Worm (Caenorhabditis elegans) whole organism, L3 larva: ENCODE results near the gene unc-51.

Experiments used
- R02D3.7 ChIP-seq: fragments of 150-350 bp; optimal IDR thresholded peaks from 2 replicates; lab custom pipeline; 2014; ENCODE audit warnings: missing biosample characterization, missing genetic modification characterization
- ZK546.5 ChIP-seq: sonication (generic microtip); optimal IDR thresholded peaks from 2 replicates; lab custom pipeline; 2017; ENCODE audit warnings: missing biosample characterization, missing genetic modification characterization
- aly-2 ChIP-seq: fragments of 150-350 bp; optimal IDR thresholded peaks from 2 replicates; lab custom pipeline; 2014; ENCODE audit warnings: missing biosample characterization, missing genetic modification characterization
- ama-1 ChIP-seq: fragments of 150-350 bp; optimal IDR thresholded peaks from 2 replicates; lab custom pipeline; 2018
- ceh-16 ChIP-seq: sonication (generic microtip); optimal IDR thresholded peaks from 2 replicates; lab custom pipeline; 2017; ENCODE audit warnings: missing biosample characterization, missing genetic modification characterization
- ceh-28 ChIP-seq: fragments of 150-350 bp; optimal IDR thresholded peaks from 2 replicates; lab custom pipeline; 2014; ENCODE audit warnings: missing biosample characterization, missing genetic modification reagents, missing genetic modification characterization
- ceh-9 ChIP-seq: sonication (generic microtip); optimal IDR thresholded peaks from 2 replicates; lab custom pipeline; 2018; ENCODE audit warnings: missing biosample characterization, missing genetic modification characterization
- daf-12 ChIP-seq: fragments of 150-350 bp; optimal IDR thresholded peaks from 2 replicates; lab custom pipeline; 2014; ENCODE audit warnings: missing biosample characterization, missing genetic modification reagents, missing genetic modification characterization
- egl-27 ChIP-seq: sonication (generic microtip); optimal IDR thresholded peaks from 4 replicates; lab custom pipeline; 2017; ENCODE audit warnings: missing biosample characterization, missing genetic modification reagents, missing genetic modification characterization
- egl-5 ChIP-seq: fragments of 150-350 bp; optimal IDR thresholded peaks from 2 replicates; lab custom pipeline; 2017; ENCODE audit warnings: missing biosample characterization, missing genetic modification reagents, missing genetic modification characterization, inconsistent platforms
- elt-1 ChIP-seq: fragments of 150-350 bp; optimal IDR thresholded peaks from 2 replicates; lab custom pipeline; 2014; ENCODE audit warnings: missing biosample characterization, missing genetic modification characterization
- elt-2 ChIP-seq: sonication (generic microtip); optimal IDR thresholded peaks from 2 replicates; lab custom pipeline; 2016; ENCODE audit warnings: missing genetic modification reagents, mild to moderate bottlenecking, missing genetic modification characterization, missing compliant biosample characterization
- elt-3 ChIP-seq, 3 experiments: fragments of 150-350 bp in 1 of 3; sonication (generic microtip) in 2 of 3; optimal IDR thresholded peaks; 2 replicates in 2 of 3; 4 replicates in 1 of 3; lab custom pipeline; 2014 to 2017; ENCODE audit warnings: missing biosample characterization in 3 of 3, missing genetic modification characterization in 3 of 3
- eor-1 ChIP-seq, 2 experiments: fragments of 150-350 bp; optimal IDR thresholded peaks; 2 replicates each; lab custom pipeline; 2014 to 2018; ENCODE audit warnings: missing biosample characterization in 2 of 2, missing genetic modification characterization in 2 of 2
- fkh-10 ChIP-seq: sonication (generic microtip); optimal IDR thresholded peaks from 2 replicates; lab custom pipeline; 2017; ENCODE audit warnings: missing biosample characterization, missing genetic modification reagents, missing genetic modification characterization
- fkh-2 ChIP-seq: fragments of 150-350 bp; optimal IDR thresholded peaks from 2 replicates; lab custom pipeline; 2014; ENCODE audit warnings: missing biosample characterization, missing genetic modification reagents, missing genetic modification characterization
- fos-1 ChIP-seq: fragments of 150-350 bp; optimal IDR thresholded peaks from 2 replicates; lab custom pipeline; 2014; ENCODE audit warnings: missing biosample characterization, missing genetic modification characterization
- hmg-11 ChIP-seq: sonication (generic microtip); optimal IDR thresholded peaks from 2 replicates; lab custom pipeline; 2016; ENCODE audit warnings: missing genetic modification characterization, missing compliant biosample characterization
- jun-1 ChIP-seq: fragments of 150-350 bp; optimal IDR thresholded peaks from 2 replicates; lab custom pipeline; 2014; ENCODE audit warnings: missing biosample characterization, missing genetic modification reagents, missing genetic modification characterization
- lin-15B ChIP-seq: fragments of 150-350 bp; optimal IDR thresholded peaks from 2 replicates; lab custom pipeline; 2014; ENCODE audit warnings: missing biosample characterization, missing genetic modification characterization
- lin-39 ChIP-seq: fragments of 150-350 bp; optimal IDR thresholded peaks from 2 replicates; lab custom pipeline; 2018; ENCODE audit warnings: missing biosample characterization, missing genetic modification reagents, missing genetic modification characterization
- mdl-1 ChIP-seq: fragments of 150-350 bp; optimal IDR thresholded peaks from 2 replicates; lab custom pipeline; 2014; ENCODE audit warnings: missing biosample characterization, missing genetic modification characterization
- mml-1 ChIP-seq: fragments of 150-350 bp; sonication (generic microtip); optimal IDR thresholded peaks from 3 replicates; lab custom pipeline; 2014; ENCODE audit warnings: missing biosample characterization, missing genetic modification characterization
- nfya-1 ChIP-seq: sonication (generic microtip); optimal IDR thresholded peaks from 2 replicates; lab custom pipeline; 2017; ENCODE audit warnings: missing genetic modification characterization, mild to moderate bottlenecking, missing compliant biosample characterization, antibody characterized with exemption, moderate library complexity; ENCODE audit not compliant: insufficient read depth
- nhr-11 ChIP-seq: fragments of 150-350 bp; optimal IDR thresholded peaks from 2 replicates; lab custom pipeline; 2014; ENCODE audit warnings: missing biosample characterization, missing genetic modification characterization
- nhr-23 ChIP-seq: fragments of 150-350 bp; optimal IDR thresholded peaks from 2 replicates; lab custom pipeline; 2014; ENCODE audit warnings: missing biosample characterization, missing genetic modification reagents, missing genetic modification characterization
- nhr-25 ChIP-seq: sonication (generic microtip); optimal IDR thresholded peaks from 2 replicates; lab custom pipeline; 2017; ENCODE audit warnings: missing biosample characterization, missing genetic modification characterization
- nhr-43 ChIP-seq: sonication (generic microtip); optimal IDR thresholded peaks from 2 replicates; lab custom pipeline; 2016; ENCODE audit warnings: mild to moderate bottlenecking, missing genetic modification characterization, missing compliant biosample characterization; ENCODE audit not compliant: poor library complexity, severe bottlenecking
- nhr-67 ChIP-seq: fragments of 150-350 bp; optimal IDR thresholded peaks from 2 replicates; lab custom pipeline; 2014; ENCODE audit warnings: missing biosample characterization, missing genetic modification characterization
- nhr-76 ChIP-seq: fragments of 150-350 bp; sonication (generic microtip); optimal IDR thresholded peaks from 5 replicates; lab custom pipeline; 2014; ENCODE audit warnings: missing biosample characterization, missing genetic modification characterization
- nhr-77 ChIP-seq: fragments of 150-350 bp; optimal IDR thresholded peaks from 2 replicates; lab custom pipeline; 2014; ENCODE audit warnings: missing biosample characterization, missing genetic modification characterization
- pha-4 ChIP-seq: fragments of 150-350 bp; optimal IDR thresholded peaks from 2 replicates; lab custom pipeline; 2014; ENCODE audit warnings: missing biosample characterization, missing genetic modification reagents, missing genetic modification characterization
- pqm-1 ChIP-seq: fragments of 150-350 bp; optimal IDR thresholded peaks from 2 replicates; lab custom pipeline; 2017; ENCODE audit warnings: missing biosample characterization, missing genetic modification characterization, inconsistent platforms
- skn-1 ChIP-seq: fragments of 150-350 bp; optimal IDR thresholded peaks from 2 replicates; lab custom pipeline; 2014; ENCODE audit warnings: missing biosample characterization, missing genetic modification characterization
- snpc-4 ChIP-seq: fragments of 150-350 bp; optimal IDR thresholded peaks from 2 replicates; lab custom pipeline; 2014; ENCODE audit warnings: missing biosample characterization, missing genetic modification characterization
- tbx-2 ChIP-seq: sonication (generic microtip); optimal IDR thresholded peaks from 2 replicates; lab custom pipeline; 2016; ENCODE audit warnings: mild to moderate bottlenecking, missing genetic modification characterization, missing compliant biosample characterization
- unc-62 ChIP-seq: fragments of 150-350 bp; sonication (generic microtip); optimal IDR thresholded peaks from 4 replicates; lab custom pipeline; 2014; ENCODE audit warnings: missing biosample characterization, missing genetic modification reagents, missing genetic modification characterization
- zag-1 ChIP-seq: fragments of 150-350 bp; optimal IDR thresholded peaks from 2 replicates; lab custom pipeline; 2014; ENCODE audit warnings: missing biosample characterization, missing genetic modification characterization
- ztf-11 ChIP-seq: fragments of 150-350 bp; optimal IDR thresholded peaks from 2 replicates; lab custom pipeline; 2014; ENCODE audit warnings: missing biosample characterization, missing genetic modification characterization

Gene unc-51

ce11 chrV:20022996-20023456 is 18.7 kb upstream of the unc-51 start, which contains the start of gene lgc-55:
Gene lgc-55 (plus strand): TSS chrV:20023046.
- TF ChIP-seq unc-62 (GFP tag; lab: Kevin White, UChicago): no peak

ce11 chrV:20021347-20021746 is 17.1 kb upstream of the unc-51 start:
- TF ChIP-seq mdl-1 (tag; lab: Kevin White, UChicago) (no peak), lin-39 (tag; lab: Kevin White, UChicago) (no peak), ztf-11 (tag; lab: Kevin White, UChicago) (no peak), fos-1 (tag; lab: Kevin White, UChicago) (no peak), nhr-67 (no peak), lin-15B (no peak), nhr-77 (tag; lab: Kevin White, UChicago) (no peak), ZK546.5 (tag; lab: Kevin White, UChicago) (no peak), nfya-1 (tag; lab: Kevin White, UChicago) (no peak), hmg-11 (tag; lab: Kevin White, UChicago) (no peak), nhr-43 (tag; lab: Kevin White, UChicago) (no peak), egl-27 (no peak), snpc-4 (tag; lab: Kevin White, UChicago) (no peak), elt-3 (tag; optimal IDR thresholded peaks at IDR 0.05; lab: Kevin White, UChicago) (no peak), pha-4 (tag; lab: Kevin White, UChicago) (no peak), nhr-76 (tag; lab: Kevin White, UChicago) (no peak), jun-1 (tag; lab: Kevin White, UChicago) (no peak), R02D3.7 (tag; lab: Kevin White, UChicago) (no peak), ceh-28 (no peak), daf-12 (tag; lab: Kevin White, UChicago) (no peak)
- TF ChIP-seq, all 47 proteins: peak for 0

ce11 chrV:20011654-20012053 is 7.4 kb upstream of the unc-51 start, which contains the start of gene Y60A3A.21:
Gene Y60A3A.21 (plus strand): TSS chrV:20011954.
- no peak for TF ChIP-seq pqm-1
- TF ChIP-seq fkh-10 (GFP tag; lab: Kevin White, UChicago): no peak
- no peak for TF ChIP-seq jun-1 (tag; lab: Kevin White, UChicago)
- no peak for TF ChIP-seq nhr-67
- TF ChIP-seq lin-15B: no peak
- no peak for TF ChIP-seq nhr-25 (tag; lab: Kevin White, UChicago)
- TF ChIP-seq ceh-16 (tag; lab: Kevin White, UChicago): no peak
- no peak for TF ChIP-seq zag-1 (tag; lab: Kevin White, UChicago)
- TF ChIP-seq ZK546.5 (tag; lab: Kevin White, UChicago): no peak
- no peak for TF ChIP-seq elt-1
- TF ChIP-seq ama-1: no peak
- TF ChIP-seq fos-1 (tag; lab: Kevin White, UChicago): no peak
- no peak for TF ChIP-seq ceh-9 (tag; lab: Kevin White, UChicago)
- no peak for TF ChIP-seq aly-2 (tag; lab: Kevin White, UChicago)
- no peak for TF ChIP-seq mml-1
- TF ChIP-seq eor-1 (tag; optimal IDR thresholded peaks at IDR 0.05; lab: Kevin White, UChicago): no peak
- TF ChIP-seq nhr-23 (tag; lab: Kevin White, UChicago): no peak

- TF ChIP-seq mml-1 (no peak), elt-2 (peak; percentile 80), aly-2 (tag; lab: Kevin White, UChicago) (no peak), nhr-67 (no peak)
Observed at ce11 chrV:20011199-20011598, 6.9 kb upstream of the unc-51 start.

- TF ChIP-seq nhr-43 (tag; lab: Kevin White, UChicago): no peak
- TF ChIP-seq eor-1 (tag; optimal IDR thresholded peaks at IDR 0.05; lab: Kevin White, UChicago): no peak
- no peak for TF ChIP-seq egl-5
- TF ChIP-seq ama-1: no peak
- TF ChIP-seq unc-62 (GFP tag; lab: Kevin White, UChicago): no peak
- no peak for TF ChIP-seq fkh-2 (tag; lab: Kevin White, UChicago)
- TF ChIP-seq ceh-28: no peak
- TF ChIP-seq nhr-77 (tag; lab: Kevin White, UChicago): no peak
- no peak for TF ChIP-seq nhr-11
- TF ChIP-seq tbx-2 (tag; lab: Kevin White, UChicago): no peak
- no peak for TF ChIP-seq zag-1 (tag; lab: Kevin White, UChicago)
- TF ChIP-seq hmg-11 (tag; lab: Kevin White, UChicago): no peak
- no peak for TF ChIP-seq skn-1 (tag; lab: Kevin White, UChicago)
- TF ChIP-seq jun-1 (tag; lab: Kevin White, UChicago): no peak
- TF ChIP-seq nfya-1 (tag; lab: Kevin White, UChicago): no peak
- no peak for TF ChIP-seq pha-4 (tag; lab: Kevin White, UChicago)
- TF ChIP-seq nhr-25 (tag; lab: Kevin White, UChicago): no peak
Observed at ce11 chrV:20007470-20007869, 3.2 kb upstream of the unc-51 start, which contains the start of gene Y60A3A.23. Gene Y60A3A.23 (plus strand): TSS chrV:20007770.
